Fruit fly (Drosophila melanogaster) whole organism, embryonic: Measurements from ENCODE around the gene ck.
A peak's percentile ranks its signal among the peaks of the same experiment; 100 is the strongest.

Source experiments
- Atf-2 ChIP-seq: fragments of 200-800 bp; sonication (Bioruptor generic); optimal IDR thresholded peaks from 2 replicates; lab custom pipeline; 2016; ENCODE audit warnings: missing biosample characterization, missing genetic modification characterization
- Atf6 ChIP-seq: fragments of 200-800 bp; sonication (Bioruptor generic); IDR thresholded peaks from 2 replicates; pipeline ENCODE4 v1.3.6; 2022; ENCODE audit warnings: missing biosample characterization, missing genetic modification characterization
- Bdp1 ChIP-seq: fragments of 200-800 bp; sonication (Bioruptor generic); optimal IDR thresholded peaks from 3 replicates; lab custom pipeline; 2016; ENCODE audit warnings: missing biosample characterization, missing genetic modification characterization
- CG10274 ChIP-seq: fragments of 200-800 bp; sonication (Bioruptor generic); optimal IDR thresholded peaks from 3 replicates; lab custom pipeline; 2017; ENCODE audit warnings: missing biosample characterization, mild to moderate bottlenecking, missing genetic modification characterization
- CG11085 ChIP-seq: fragments of 200-800 bp; sonication (Bioruptor generic); IDR thresholded peaks from 2 replicates; pipeline ENCODE4 v1.3.6; 2022; ENCODE audit warnings: missing biosample characterization, missing genetic modification characterization
- CG11456 ChIP-seq: fragments of 200-800 bp; sonication (Bioruptor generic); IDR thresholded peaks from 3 replicates; pipeline ENCODE4 v1.3.6; 2022; ENCODE audit warnings: missing biosample characterization, missing genetic modification characterization
- CG1233 ChIP-seq: fragments of 200-800 bp; sonication (Bioruptor generic); optimal IDR thresholded peaks from 4 replicates; lab custom pipeline; 2018; ENCODE audit warnings: missing biosample characterization, mild to moderate bottlenecking, missing genetic modification characterization
- CG13287 ChIP-seq: fragments of 200-800 bp; sonication (Bioruptor generic); IDR thresholded peaks from 2 replicates; pipeline ENCODE4 v1.3.6; 2022; ENCODE audit warnings: missing biosample characterization, missing genetic modification characterization; ENCODE audit not compliant: partially characterized antibody
- CG14965 ChIP-seq: fragments of 200-800 bp; sonication (Bioruptor generic); optimal IDR thresholded peaks from 2 replicates; lab custom pipeline; 2016; ENCODE audit warnings: missing biosample characterization, missing genetic modification characterization, borderline replicate concordance
- CG15479 ChIP-seq: fragments of 200-800 bp; sonication (Bioruptor generic); optimal IDR thresholded peaks from 3 replicates; lab custom pipeline; 2019; ENCODE audit warnings: missing biosample characterization, mild to moderate bottlenecking, missing genetic modification characterization, moderate library complexity
- CG17802 ChIP-seq: fragments of 200-800 bp; sonication (Bioruptor generic); optimal IDR thresholded peaks from 2 replicates; lab custom pipeline; 2018; ENCODE audit warnings: missing biosample characterization, mild to moderate bottlenecking, missing genetic modification characterization, moderate library complexity
- CG2712 ChIP-seq: fragments of 200-800 bp; optimal IDR thresholded peaks from 3 replicates; lab custom pipeline; 2019; ENCODE audit warnings: missing biosample characterization, mild to moderate bottlenecking, missing genetic modification characterization, moderate library complexity
- CG4707 ChIP-seq: fragments of 200-800 bp; sonication (Bioruptor generic); optimal IDR thresholded peaks from 2 replicates; lab custom pipeline; 2018; ENCODE audit warnings: missing biosample characterization, mild to moderate bottlenecking, missing genetic modification characterization, moderate library complexity
- CG6683 ChIP-seq: fragments of 200-800 bp; sonication (Bioruptor generic); optimal IDR thresholded peaks from 2 replicates; lab custom pipeline; 2017; ENCODE audit warnings: missing biosample characterization, mild to moderate bottlenecking, missing genetic modification characterization, missing genetic modification reagents
- CG7271 ChIP-seq: fragments of 200-800 bp; sonication (Bioruptor generic); optimal IDR thresholded peaks from 2 replicates; lab custom pipeline; 2018; ENCODE audit warnings: missing biosample characterization, mild to moderate bottlenecking, missing genetic modification characterization, moderate library complexity
- CG7745 ChIP-seq: fragments of 200-800 bp; sonication (Bioruptor generic); optimal IDR thresholded peaks from 2 replicates; lab custom pipeline; 2018; ENCODE audit warnings: missing biosample characterization, mild to moderate bottlenecking, missing genetic modification characterization, moderate library complexity
- CG8924 ChIP-seq: fragments of 200-800 bp; optimal IDR thresholded peaks from 3 replicates; lab custom pipeline; 2019; ENCODE audit warnings: missing biosample characterization, mild to moderate bottlenecking, missing genetic modification characterization, moderate library complexity
- CG9876 ChIP-seq: fragments of 200-800 bp; sonication (Bioruptor generic); optimal IDR thresholded peaks from 2 replicates; lab custom pipeline; 2016; ENCODE audit warnings: missing biosample characterization, missing genetic modification characterization
- Chrac-16 ChIP-seq: fragments of 200-800 bp; sonication (Bioruptor generic); optimal IDR thresholded peaks from 3 replicates; lab custom pipeline; 2016; ENCODE audit warnings: missing biosample characterization, missing genetic modification characterization
- CoRest ChIP-seq: fragments of 200-800 bp; sonication (Bioruptor generic); optimal IDR thresholded peaks from 3 replicates; lab custom pipeline; 2018; ENCODE audit warnings: missing biosample characterization, mild to moderate bottlenecking, missing genetic modification characterization, moderate library complexity
- Doc3 ChIP-seq: fragments of 200-800 bp; sonication (Bioruptor generic); IDR thresholded peaks from 3 replicates; pipeline ENCODE4 v1.3.6; 2022; ENCODE audit warnings: missing biosample characterization, missing genetic modification characterization; ENCODE audit not compliant: partially characterized antibody
- Fer2 ChIP-seq: fragments of 200-800 bp; sonication (Bioruptor generic); optimal IDR thresholded peaks from 2 replicates; lab custom pipeline; 2018; ENCODE audit warnings: missing biosample characterization, mild to moderate bottlenecking, missing genetic modification characterization, moderate library complexity
- Gsc ChIP-seq: fragments of 200-800 bp; sonication (Bioruptor generic); IDR thresholded peaks from 2 replicates; pipeline ENCODE4 v1.3.6; 2022; ENCODE audit warnings: missing biosample characterization, missing genetic modification characterization
- HHEX ChIP-seq: fragments of 200-800 bp; sonication (Bioruptor generic); optimal IDR thresholded peaks from 3 replicates; lab custom pipeline; 2017; ENCODE audit warnings: missing biosample characterization, mild to moderate bottlenecking, missing genetic modification characterization, missing genetic modification reagents
- Lpt ChIP-seq: fragments of >200 bp; optimal IDR thresholded peaks from 2 replicates; lab custom pipeline; 2018; ENCODE audit warnings: missing biosample characterization, missing genetic modification characterization
- MTF-1 ChIP-seq: fragments of 200-800 bp; sonication (Bioruptor generic); optimal IDR thresholded peaks from 2 replicates; lab custom pipeline; 2018; ENCODE audit warnings: missing biosample characterization, mild to moderate bottlenecking, missing genetic modification characterization, borderline replicate concordance
- Mad ChIP-seq: fragments of 200-800 bp; sonication (Bioruptor generic); optimal IDR thresholded peaks from 2 replicates; lab custom pipeline; 2016; ENCODE audit warnings: missing biosample characterization, missing genetic modification characterization
- Oaz ChIP-seq: fragments of 200-800 bp; sonication (Bioruptor generic); IDR thresholded peaks from 2 replicates; pipeline ENCODE4 v1.3.6; 2022; ENCODE audit warnings: missing biosample characterization, missing genetic modification characterization
- Spps ChIP-seq: fragments of 200-800 bp; sonication (Bioruptor generic); optimal IDR thresholded peaks from 2 replicates; lab custom pipeline; 2018; ENCODE audit warnings: missing biosample characterization, mild to moderate bottlenecking, missing genetic modification characterization
- aop ChIP-seq: fragments of 200-800 bp; sonication (Bioruptor generic); IDR thresholded peaks from 2 replicates; pipeline ENCODE4 v1.3.6; 2022; ENCODE audit warnings: missing biosample characterization, missing genetic modification characterization
- az2 ChIP-seq: fragments of 200-800 bp; sonication (Bioruptor generic); optimal IDR thresholded peaks from 3 replicates; lab custom pipeline; 2016; ENCODE audit warnings: missing biosample characterization, missing genetic modification characterization
- chm ChIP-seq: fragments of 200-800 bp; sonication (Bioruptor generic); IDR thresholded peaks from 2 replicates; pipeline ENCODE4 v1.3.6; 2022; ENCODE audit warnings: missing biosample characterization, missing genetic modification characterization
- croc ChIP-seq: fragments of 200-800 bp; sonication (Bioruptor generic); conservative IDR thresholded peaks from 3 replicates; pipeline ENCODE4 v1.3.6; 2022; ENCODE audit warnings: missing biosample characterization, missing genetic modification characterization
- crp ChIP-seq, 2 experiments: fragments of 200-800 bp; sonication (Bioruptor generic); optimal IDR thresholded peaks; 2 replicates in 1 of 2; 3 replicates in 1 of 2; lab custom pipeline; 2017; ENCODE audit warnings: missing biosample characterization in 2 of 2, missing genetic modification characterization in 2 of 2, mild to moderate bottlenecking in 1 of 2, moderate library complexity in 1 of 2
- danr ChIP-seq: fragments of 200-800 bp; sonication (Bioruptor generic); IDR thresholded peaks from 2 replicates; pipeline ENCODE4 v1.3.6; 2022; ENCODE audit warnings: missing biosample characterization, missing genetic modification characterization
- dimm ChIP-seq: fragments of 200-800 bp; sonication (Bioruptor generic); IDR thresholded peaks from 2 replicates; pipeline ENCODE4 v1.3.6; 2022; ENCODE audit warnings: missing biosample characterization, missing genetic modification characterization
- dmrt11E ChIP-seq: fragments of 200-800 bp; sonication (Bioruptor generic); optimal IDR thresholded peaks from 3 replicates; lab custom pipeline; 2018; ENCODE audit warnings: missing biosample characterization, mild to moderate bottlenecking, missing genetic modification characterization, moderate library complexity
- hkb ChIP-seq, 2 experiments: fragments of 200-800 bp in 1 of 2; fragments of >200 bp in 1 of 2; sonication (Bioruptor generic) in 1 of 2; IDR thresholded peaks in 1 of 2; optimal IDR thresholded peaks in 1 of 2; 2 replicates each; pipeline versions ENCODE4 v1.3.6 to Lab custom; 2017 to 2022; ENCODE audit warnings: missing biosample characterization in 1 of 2, missing genetic modification characterization in 1 of 2
- hth ChIP-seq: fragments of >200 bp; optimal IDR thresholded peaks from 2 replicates; lab custom pipeline; 2017; ENCODE audit warnings: inconsistent platforms
- lola ChIP-seq, 3 experiments: fragments of >200 bp in 2 of 3; fragments of 200-800 bp in 1 of 3; sonication (Bioruptor generic) in 1 of 3; optimal IDR thresholded peaks; 2 replicates each; lab custom pipeline; 2017 to 2019; ENCODE audit warnings: missing biosample characterization in 3 of 3, missing genetic modification characterization in 3 of 3, mild to moderate bottlenecking in 1 of 3, moderate library complexity in 1 of 3
- oc ChIP-seq: fragments of 200-800 bp; sonication (Bioruptor generic); optimal IDR thresholded peaks from 2 replicates; lab custom pipeline; 2018; ENCODE audit warnings: missing biosample characterization, mild to moderate bottlenecking, missing genetic modification characterization, moderate library complexity
- org-1 ChIP-seq: fragments of 200-800 bp; sonication (Bioruptor generic); optimal IDR thresholded peaks from 2 replicates; lab custom pipeline; 2017; ENCODE audit warnings: missing biosample characterization, missing genetic modification characterization
- otp ChIP-seq: fragments of 200-800 bp; sonication (Bioruptor generic); IDR thresholded peaks from 3 replicates; pipeline ENCODE4, ENCODE4 v1.3.6; 2022; ENCODE audit warnings: missing biosample characterization, missing genetic modification characterization
- pb ChIP-seq: fragments of 200-800 bp; sonication (Bioruptor generic); optimal IDR thresholded peaks from 3 replicates; lab custom pipeline; 2016; ENCODE audit warnings: missing biosample characterization, missing genetic modification characterization
- unpg ChIP-seq: fragments of 200-800 bp; sonication (Bioruptor generic); optimal IDR thresholded peaks from 3 replicates; lab custom pipeline; 2018; ENCODE audit warnings: missing biosample characterization, mild to moderate bottlenecking, missing genetic modification characterization, moderate library complexity
- vfl ChIP-seq: fragments of 200-800 bp; sonication (Bioruptor generic); optimal IDR thresholded peaks from 2 replicates; lab custom pipeline; 2016; ENCODE audit warnings: missing biosample characterization, missing genetic modification characterization
- wdn ChIP-seq: fragments of 200-800 bp; sonication (Bioruptor generic); IDR thresholded peaks from 2 replicates; pipeline ENCODE4 v1.3.6; 2022; ENCODE audit warnings: missing biosample characterization, missing genetic modification characterization
- zen2 ChIP-seq: fragments of 200-800 bp; sonication (Bioruptor generic); IDR thresholded peaks from 3 replicates; pipeline ENCODE4 v1.3.6; 2022; ENCODE audit warnings: missing biosample characterization, missing genetic modification characterization; ENCODE audit not compliant: partially characterized antibody

The ck gene

DNA sequence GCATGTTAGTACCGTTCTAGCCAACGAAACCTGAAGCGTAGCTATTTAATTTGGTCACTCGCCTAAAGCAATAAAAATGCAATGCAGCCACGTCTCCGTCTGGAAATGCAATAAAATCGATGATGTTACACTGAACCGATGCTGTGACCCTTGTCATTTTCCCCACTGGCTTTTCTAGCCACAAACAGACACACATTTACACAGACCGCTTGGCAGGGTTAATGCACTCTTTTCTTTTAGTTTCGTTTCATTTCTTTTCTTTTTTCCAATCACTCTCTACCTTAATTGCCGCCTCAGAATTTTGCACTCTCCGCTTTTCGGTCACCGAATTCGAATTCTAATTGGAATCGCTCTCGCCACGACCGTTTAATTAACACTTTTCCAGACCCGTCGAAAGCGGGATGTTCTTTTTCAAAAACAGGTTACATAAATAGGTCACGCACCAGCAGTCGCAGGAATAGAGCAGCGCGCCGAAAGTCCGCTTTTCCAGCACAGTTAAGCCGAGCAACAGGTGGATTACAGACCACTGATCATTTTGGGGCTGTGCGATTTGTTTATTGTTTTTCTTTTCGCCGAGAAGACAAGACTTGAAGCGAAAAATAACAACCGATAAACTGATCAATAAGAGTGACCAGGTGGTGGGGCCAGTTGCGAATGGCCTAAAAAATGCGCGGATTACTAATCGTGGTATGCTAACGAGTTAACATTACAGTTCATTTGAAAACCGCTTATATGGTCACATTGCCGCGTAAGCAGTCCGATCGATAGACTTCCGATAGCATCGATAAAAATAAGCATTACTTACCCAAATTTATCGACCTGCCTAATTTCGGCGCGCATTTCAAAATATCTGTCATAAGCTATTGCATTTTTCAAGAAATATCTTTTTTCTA is at the start of gene ck (continued):
- TF ChIP-seq CG13287 (peak; percentile 74), org-1 (GFP tag; lab: Kevin White, UChicago) (no peak), Atf-2 (GFP tag; lab: Kevin White, UChicago) (no peak), Atf6 (GFP tag; lab: Robert Waterston, UW) (no peak), CG15479 (GFP tag; lab: Kevin White, UChicago) (no peak), Spps (tag; lab: Kevin White, UChicago) (no peak), CG2712 (tag; lab: Kevin White, UChicago) (peak; percentile 18), Chrac-16 (GFP tag; lab: Kevin White, UChicago) (no peak), CG9876 (no peak), vfl (GFP tag; lab: Kevin White, UChicago) (no peak), HHEX (GFP tag; lab: Kevin White, UChicago) (no peak), Oaz (GFP tag; lab: Robert Waterston, UW) (no peak), dimm (GFP tag; lab: Robert Waterston, UW) (no peak), hkb (optimal IDR thresholded peaks at IDR 0.05; lab: Kevin White, UChicago) (no peak), hkb (GFP tag; IDR thresholded peaks at IDR 0.05; lab: Robert Waterston, UW) (no peak), Lpt (GFP tag; lab: Kevin White, UChicago) (no peak), pb (GFP tag; lab: Kevin White, UChicago) (no peak), az2 (GFP tag; lab: Kevin White, UChicago) (no peak), CG7745 (tag; lab: Kevin White, UChicago) (no peak), crp (GFP tag; optimal IDR thresholded peaks at IDR 0.05; lab: Kevin White, UChicago) (no peak), CG6683 (GFP tag; lab: Kevin White, UChicago) (no peak), croc (GFP tag; lab: Robert Waterston, UW) (no peak), unpg (no peak), oc (tag; lab: Kevin White, UChicago) (no peak), CG17802 (tag; lab: Kevin White, UChicago) (no peak), CG10274 (no peak), Gsc (GFP tag; lab: Robert Waterston, UW) (no peak), CoRest (tag; lab: Kevin White, UChicago) (peak; percentile 15), CG11456 (GFP tag; lab: Robert Waterston, UW) (no peak), CG11085 (GFP tag; lab: Robert Waterston, UW) (no peak), Fer2 (tag; lab: Kevin White, UChicago) (no peak), danr (GFP tag; lab: Robert Waterston, UW) (no peak), Doc3 (GFP tag; lab: Robert Waterston, UW) (no peak), wdn (GFP tag; lab: Robert Waterston, UW) (no peak), hth (no peak), otp (GFP tag; lab: Robert Waterston, UW) (no peak), CG8924 (tag; lab: Kevin White, UChicago) (peak; percentile 42), MTF-1 (no peak), CG1233 (no peak), CG14965 (GFP tag; lab: Kevin White, UChicago) (no peak), CG4707 (GFP tag; lab: Kevin White, UChicago) (no peak), dmrt11E (no peak), lola (GFP tag; optimal IDR thresholded peaks at IDR 0.05; lab: Kevin White, UChicago) (no peak), CG7271 (tag; lab: Kevin White, UChicago) (no peak), Mad (GFP tag; lab: Kevin White, UChicago) (no peak), chm (GFP tag; lab: Robert Waterston, UW) (no peak; the same call in 1 of the 2 replicates), zen2 (no peak; the same call in 2 of the 3 replicates), aop (GFP tag; lab: Robert Waterston, UW) (no peak), Bdp1 (GFP tag; lab: Kevin White, UChicago) (no peak)
